Fruit fly (Drosophila melanogaster) whole organism, embryonic: ENCODE results near the gene CG31627.

Experiments used
- Abd-B ChIP-seq: fragments of 200-800 bp; sonication (Bioruptor generic); optimal IDR thresholded peaks from 2 replicates; lab custom pipeline; 2018; ENCODE audit warnings: missing biosample characterization, mild to moderate bottlenecking, missing genetic modification characterization, moderate library complexity
- Ada2b ChIP-seq: fragments of 200-800 bp; sonication (Bioruptor generic); IDR thresholded peaks from 2 replicates; pipeline ENCODE4 v1.3.6; 2022; ENCODE audit warnings: missing biosample characterization, missing genetic modification characterization
- BEAF-32 ChIP-seq: fragments of 200-800 bp; sonication (Bioruptor generic); optimal IDR thresholded peaks from 3 replicates; lab custom pipeline; 2017; ENCODE audit warnings: missing biosample characterization, missing genetic modification characterization, mild to moderate bottlenecking, moderate library complexity, missing genetic modification reagents
- Bgb ChIP-seq: fragments of 200-800 bp; sonication (Bioruptor generic); IDR thresholded peaks from 2 replicates; pipeline ENCODE4 v1.3.6; 2022; ENCODE audit warnings: missing biosample characterization, missing genetic modification characterization; ENCODE audit not compliant: partially characterized antibody
- BtbVII ChIP-seq: fragments of 200-800 bp; sonication (Bioruptor generic); optimal IDR thresholded peaks from 3 replicates; lab custom pipeline; 2017; ENCODE audit warnings: missing biosample characterization, mild to moderate bottlenecking, missing genetic modification characterization
- CG11247 ChIP-seq: fragments of 200-800 bp; sonication (Bioruptor generic); IDR thresholded peaks from 2 replicates; pipeline ENCODE4 v1.3.6; 2022; ENCODE audit warnings: missing biosample characterization, missing genetic modification characterization
- CG12236 ChIP-seq: fragments of 200-800 bp; sonication (Bioruptor generic); optimal IDR thresholded peaks from 2 replicates; lab custom pipeline; 2016; ENCODE audit warnings: missing biosample characterization, missing genetic modification characterization
- CG12299 ChIP-seq: fragments of 200-800 bp; sonication (Bioruptor generic); optimal IDR thresholded peaks from 2 replicates; lab custom pipeline; 2018; ENCODE audit warnings: missing biosample characterization, mild to moderate bottlenecking, missing genetic modification characterization
- CG12942 ChIP-seq: fragments of 200-800 bp; sonication (Bioruptor generic); optimal IDR thresholded peaks from 3 replicates; lab custom pipeline; 2016; ENCODE audit warnings: missing biosample characterization, missing genetic modification characterization
- CG13287 ChIP-seq: fragments of 200-800 bp; sonication (Bioruptor generic); IDR thresholded peaks from 2 replicates; pipeline ENCODE4 v1.3.6; 2022; ENCODE audit warnings: missing biosample characterization, missing genetic modification characterization; ENCODE audit not compliant: partially characterized antibody
- CG14441 ChIP-seq: fragments of 200-800 bp; sonication (Bioruptor generic); IDR thresholded peaks from 2 replicates; pipeline ENCODE4 v1.3.6; 2022; ENCODE audit warnings: missing biosample characterization, missing genetic modification characterization
- CG14710 ChIP-seq: fragments of 200-800 bp; sonication (Bioruptor generic); optimal IDR thresholded peaks from 3 replicates; lab custom pipeline; 2019; ENCODE audit warnings: missing biosample characterization, mild to moderate bottlenecking, missing genetic modification characterization, moderate library complexity
- CG17359 ChIP-seq: fragments of 200-800 bp; sonication (Bioruptor generic); optimal IDR thresholded peaks from 3 replicates; lab custom pipeline; 2018; ENCODE audit warnings: missing biosample characterization, mild to moderate bottlenecking, missing genetic modification characterization, moderate library complexity
- CG18764 ChIP-seq: fragments of 200-800 bp; sonication (Bioruptor generic); optimal IDR thresholded peaks from 3 replicates; lab custom pipeline; 2016; ENCODE audit warnings: missing biosample characterization, missing genetic modification characterization
- CG3065 ChIP-seq: fragments of 200-800 bp; sonication (Bioruptor generic); optimal IDR thresholded peaks from 2 replicates; lab custom pipeline; 2016; ENCODE audit warnings: missing biosample characterization, missing genetic modification characterization
- CG31441 ChIP-seq: fragments of 200-800 bp; sonication (Bioruptor generic); IDR thresholded peaks from 2 replicates; pipeline ENCODE4 v1.3.6; 2022; ENCODE audit warnings: missing biosample characterization, missing genetic modification characterization
- CG3163 ChIP-seq: fragments of 200-800 bp; sonication (Bioruptor generic); optimal IDR thresholded peaks from 3 replicates; lab custom pipeline; 2016; ENCODE audit warnings: missing biosample characterization, missing genetic modification characterization
- CG4617 ChIP-seq: fragments of 200-800 bp; sonication (Bioruptor generic); optimal IDR thresholded peaks from 3 replicates; lab custom pipeline; 2016; ENCODE audit warnings: missing biosample characterization, missing genetic modification characterization, borderline replicate concordance
- CG6683 ChIP-seq: fragments of 200-800 bp; sonication (Bioruptor generic); optimal IDR thresholded peaks from 2 replicates; lab custom pipeline; 2017; ENCODE audit warnings: missing biosample characterization, mild to moderate bottlenecking, missing genetic modification characterization, missing genetic modification reagents
- CG7271 ChIP-seq: fragments of 200-800 bp; sonication (Bioruptor generic); optimal IDR thresholded peaks from 2 replicates; lab custom pipeline; 2018; ENCODE audit warnings: missing biosample characterization, mild to moderate bottlenecking, missing genetic modification characterization, moderate library complexity
- CG8281 ChIP-seq: fragments of 200-800 bp; sonication (Bioruptor generic); optimal IDR thresholded peaks from 2 replicates; lab custom pipeline; 2018; ENCODE audit warnings: missing biosample characterization, mild to moderate bottlenecking, missing genetic modification characterization, moderate library complexity
- D19B ChIP-seq: fragments of 200-800 bp; sonication (Bioruptor generic); optimal IDR thresholded peaks from 2 replicates; lab custom pipeline; 2017; ENCODE audit warnings: missing biosample characterization, mild to moderate bottlenecking, missing genetic modification characterization
- E2f2 ChIP-seq: fragments of 200-800 bp; sonication (Bioruptor generic); IDR thresholded peaks from 2 replicates; pipeline ENCODE4 v1.3.6; 2022; ENCODE audit warnings: missing biosample characterization, missing genetic modification characterization
- ERR ChIP-seq: fragments of 200-800 bp; sonication (Bioruptor generic); optimal IDR thresholded peaks from 2 replicates; lab custom pipeline; 2016; ENCODE audit warnings: missing biosample characterization, missing genetic modification characterization
- H15 ChIP-seq: fragments of 200-800 bp; sonication (Bioruptor generic); IDR thresholded peaks from 3 replicates; pipeline ENCODE4 v1.3.6; 2022; ENCODE audit warnings: missing biosample characterization, missing genetic modification characterization
- Hand ChIP-seq: fragments of 200-800 bp; sonication (Bioruptor generic); optimal IDR thresholded peaks from 2 replicates; lab custom pipeline; 2017; ENCODE audit warnings: mild to moderate bottlenecking, missing biosample characterization, missing genetic modification reagents, missing genetic modification characterization
- MBD-R2 ChIP-seq: fragments of 200-800 bp; sonication (Bioruptor generic); IDR thresholded peaks from 2 replicates; pipeline ENCODE4 v1.3.6; 2022; ENCODE audit warnings: missing biosample characterization, missing genetic modification characterization
- MESR4 ChIP-seq: fragments of 200-800 bp; sonication (Bioruptor generic); optimal IDR thresholded peaks from 2 replicates; lab custom pipeline; 2018; ENCODE audit warnings: missing biosample characterization, mild to moderate bottlenecking, missing genetic modification characterization, moderate library complexity
- Meics ChIP-seq: fragments of 200-800 bp; sonication (Bioruptor generic); optimal IDR thresholded peaks from 2 replicates; lab custom pipeline; 2017; ENCODE audit warnings: missing biosample characterization, mild to moderate bottlenecking, missing genetic modification characterization
- Rx ChIP-seq: fragments of 200-800 bp; sonication (Bioruptor generic); IDR thresholded peaks from 2 replicates; pipeline ENCODE4 v1.3.6; 2022; ENCODE audit warnings: missing biosample characterization, missing genetic modification characterization
- Sin3A ChIP-seq: fragments of >200 bp; optimal IDR thresholded peaks from 2 replicates; lab custom pipeline; 2018
- Sry-δ ChIP-seq: fragments of 200-800 bp; sonication (Bioruptor generic); optimal IDR thresholded peaks from 2 replicates; lab custom pipeline; 2016; ENCODE audit warnings: missing biosample characterization, missing genetic modification characterization
- abd-A ChIP-seq: fragments of 200-800 bp; sonication (Bioruptor generic); optimal IDR thresholded peaks from 3 replicates; lab custom pipeline; 2019; ENCODE audit warnings: missing biosample characterization, mild to moderate bottlenecking, missing genetic modification characterization, moderate library complexity
- ato ChIP-seq: fragments of 200-800 bp; sonication (Bioruptor generic); IDR thresholded peaks from 2 replicates; pipeline ENCODE4 v1.3.6; 2022; ENCODE audit warnings: missing biosample characterization, missing genetic modification characterization; ENCODE audit not compliant: partially characterized antibody
- bab2 ChIP-seq: fragments of 200-800 bp; sonication (Bioruptor generic); optimal IDR thresholded peaks from 2 replicates; lab custom pipeline; 2016; ENCODE audit warnings: missing biosample characterization, missing genetic modification characterization
- chn ChIP-seq: fragments of 200-800 bp; sonication (Bioruptor generic); optimal IDR thresholded peaks from 2 replicates; lab custom pipeline; 2016; ENCODE audit warnings: missing biosample characterization, missing genetic modification characterization
- dimm ChIP-seq: fragments of 200-800 bp; sonication (Bioruptor generic); IDR thresholded peaks from 2 replicates; pipeline ENCODE4 v1.3.6; 2022; ENCODE audit warnings: missing biosample characterization, missing genetic modification characterization
- dpn ChIP-seq, 2 experiments: fragments of 200-800 bp; sonication (Bioruptor generic); optimal IDR thresholded peaks; 3 replicates each; lab custom pipeline; 2016; ENCODE audit warnings: missing biosample characterization in 2 of 2, missing genetic modification characterization in 2 of 2
- dysf ChIP-seq: fragments of 200-800 bp; sonication (Bioruptor generic); IDR thresholded peaks from 3 replicates; pipeline ENCODE4 v1.3.6; 2022; ENCODE audit warnings: missing biosample characterization, missing genetic modification characterization
- fd96Cb ChIP-seq: fragments of 200-800 bp; sonication (Bioruptor generic); optimal IDR thresholded peaks from 2 replicates; lab custom pipeline; 2018; ENCODE audit warnings: missing biosample characterization, mild to moderate bottlenecking, missing genetic modification characterization, moderate library complexity
- fru ChIP-seq: fragments of >200 bp; optimal IDR thresholded peaks from 2 replicates; lab custom pipeline; 2017
- gsb-n ChIP-seq: fragments of 200-800 bp; sonication (Bioruptor generic); optimal IDR thresholded peaks from 3 replicates; lab custom pipeline; 2018; ENCODE audit warnings: missing biosample characterization, mild to moderate bottlenecking, missing genetic modification characterization
- hbn ChIP-seq: fragments of 200-800 bp; sonication (Bioruptor generic); IDR thresholded peaks from 2 replicates; pipeline ENCODE4 v1.3.6; 2022; ENCODE audit warnings: missing biosample characterization, missing genetic modification characterization; ENCODE audit not compliant: partially characterized antibody
- mld ChIP-seq: fragments of 200-800 bp; sonication (Bioruptor generic); IDR thresholded peaks from 3 replicates; pipeline ENCODE4 v1.3.6; 2022; ENCODE audit warnings: missing biosample characterization, missing genetic modification characterization; ENCODE audit not compliant: partially characterized antibody
- org-1 ChIP-seq: fragments of 200-800 bp; sonication (Bioruptor generic); optimal IDR thresholded peaks from 2 replicates; lab custom pipeline; 2017; ENCODE audit warnings: missing biosample characterization, missing genetic modification characterization
- salm ChIP-seq: fragments of 200-800 bp; sonication (Bioruptor generic); optimal IDR thresholded peaks from 2 replicates; lab custom pipeline; 2018; ENCODE audit warnings: missing biosample characterization, mild to moderate bottlenecking, missing genetic modification characterization
- sd ChIP-seq: fragments of 200-800 bp; sonication (Bioruptor generic); optimal IDR thresholded peaks from 3 replicates; lab custom pipeline; 2018; ENCODE audit warnings: missing biosample characterization, mild to moderate bottlenecking, missing genetic modification characterization, moderate library complexity
- sima ChIP-seq: fragments of 200-800 bp; sonication (Bioruptor generic); optimal IDR thresholded peaks from 2 replicates; lab custom pipeline; 2016; ENCODE audit warnings: missing biosample characterization, missing genetic modification characterization
- slp2 ChIP-seq: fragments of 200-800 bp; sonication (Bioruptor generic); optimal IDR thresholded peaks from 2 replicates; lab custom pipeline; 2016; ENCODE audit warnings: missing biosample characterization, missing genetic modification characterization
- vvl ChIP-seq: fragments of 200-800 bp; sonication (Bioruptor generic); IDR thresholded peaks from 2 replicates; pipeline ENCODE4 v1.3.6; 2022; ENCODE audit warnings: missing biosample characterization, missing genetic modification characterization
- wdn ChIP-seq: fragments of 200-800 bp; sonication (Bioruptor generic); IDR thresholded peaks from 2 replicates; pipeline ENCODE4 v1.3.6; 2022; ENCODE audit warnings: missing biosample characterization, missing genetic modification characterization
- yki ChIP-seq: fragments of >200 bp; optimal IDR thresholded peaks from 3 replicates; lab custom pipeline; 2018
- zen ChIP-seq: fragments of 200-800 bp; sonication (Bioruptor generic); optimal IDR thresholded peaks from 3 replicates; lab custom pipeline; 2018; ENCODE audit warnings: missing biosample characterization, mild to moderate bottlenecking, missing genetic modification characterization, moderate library complexity

Gene CG31627

dm6 chr2L:21153844-21154243 is 19.2 kb upstream of the CG31627 start (continued):
- TF ChIP-seq CG31441 (GFP tag; lab: Robert Waterston, UW) (no peak), CG6683 (no peak), CG12299 (tag; lab: Kevin White, UChicago) (no peak), MBD-R2 (peak; percentile 86), Sin3A (lab: Kevin White, UChicago) (no peak), H15 (no peak), Rx (GFP tag; lab: Robert Waterston, UW) (no peak), MESR4 (peak; percentile 21), dysf (GFP tag; lab: Robert Waterston, UW) (no peak), dpn (GFP tag; optimal IDR thresholded peaks at IDR 0.05; lab: Kevin White, UChicago) (no peak), CG14441 (GFP tag; lab: Robert Waterston, UW) (no peak), CG14710 (no peak), gsb-n (no peak), hbn (GFP tag; lab: Robert Waterston, UW) (peak; percentile 18; the same call in 1 of the 2 replicates), D19B (GFP tag; lab: Kevin White, UChicago) (no peak), fd96Cb (tag; lab: Kevin White, UChicago) (no peak), CG4617 (peak; percentile 6), BEAF-32 (peak; percentile 29), CG13287 (peak; percentile 62), yki (lab: Kevin White, UChicago) (no peak), slp2 (GFP tag; lab: Kevin White, UChicago) (no peak), Abd-B (GFP tag; lab: Kevin White, UChicago) (no peak), Meics (GFP tag; lab: Kevin White, UChicago) (no peak), Bgb (GFP tag; lab: Robert Waterston, UW) (peak; percentile 37; the same call in 1 of the 2 replicates), dimm (GFP tag; lab: Robert Waterston, UW) (no peak), Hand (GFP tag; lab: Kevin White, UChicago) (no peak), fru (lab: Kevin White, UChicago) (no peak), CG3065 (no peak), CG8281 (tag; lab: Kevin White, UChicago) (no peak), vvl (GFP tag; lab: Robert Waterston, UW) (no peak), ato (GFP tag; lab: Robert Waterston, UW) (no peak), mld (no peak), Ada2b (GFP tag; lab: Robert Waterston, UW) (no peak), CG3163 (GFP tag; lab: Kevin White, UChicago) (no peak), CG12942 (no peak), CG18764 (no peak), E2f2 (peak; percentile 66), CG11247 (GFP tag; lab: Robert Waterston, UW) (no peak), ERR (GFP tag; lab: Kevin White, UChicago) (no peak), wdn (GFP tag; lab: Robert Waterston, UW) (no peak), chn (GFP tag; lab: Kevin White, UChicago) (no peak), CG17359 (no peak), BtbVII (GFP tag; lab: Kevin White, UChicago) (no peak), Sry-δ (GFP tag; lab: Kevin White, UChicago) (peak; percentile 42), sd (tag; lab: Kevin White, UChicago) (no peak), CG12236 (GFP tag; lab: Kevin White, UChicago) (no peak), CG7271 (no peak), bab2 (GFP tag; lab: Kevin White, UChicago) (no peak), salm (tag; lab: Kevin White, UChicago) (no peak), zen (tag; lab: Kevin White, UChicago) (no peak), sima (no peak), abd-A (no peak), org-1 (GFP tag; lab: Kevin White, UChicago) (no peak)
